Fruit fly (Drosophila melanogaster) whole organism, embryonic: Measurements from ENCODE around the gene CG9372.
A peak's percentile ranks its signal among the peaks of the same experiment; 100 is the strongest.

Experiments used
- BEAF-32 ChIP-seq: fragments of 200-800 bp; sonication (Bioruptor generic); optimal IDR thresholded peaks from 3 replicates; lab custom pipeline; 2017; ENCODE audit warnings: missing biosample characterization, missing genetic modification characterization, mild to moderate bottlenecking, moderate library complexity, missing genetic modification reagents
- Bgb ChIP-seq: fragments of 200-800 bp; sonication (Bioruptor generic); IDR thresholded peaks from 2 replicates; pipeline ENCODE4 v1.3.6; 2022; ENCODE audit warnings: missing biosample characterization, missing genetic modification characterization; ENCODE audit not compliant: partially characterized antibody
- CG10979 ChIP-seq: fragments of 200-800 bp; sonication (Bioruptor generic); optimal IDR thresholded peaks from 2 replicates; lab custom pipeline; 2018; ENCODE audit warnings: missing biosample characterization, mild to moderate bottlenecking, missing genetic modification characterization, moderate library complexity
- CG11504 ChIP-seq: fragments of 200-800 bp; sonication (Bioruptor generic); optimal IDR thresholded peaks from 3 replicates; lab custom pipeline; 2019; ENCODE audit warnings: missing biosample characterization, mild to moderate bottlenecking, missing genetic modification characterization, moderate library complexity
- CG11696 ChIP-seq: fragments of 200-800 bp; sonication (Bioruptor generic); IDR thresholded peaks from 2 replicates; pipeline ENCODE4 v1.3.6; 2022; ENCODE audit warnings: missing biosample characterization, missing genetic modification characterization
- CG12155 ChIP-seq: fragments of 200-800 bp; sonication (Bioruptor generic); optimal IDR thresholded peaks from 3 replicates; lab custom pipeline; 2016; ENCODE audit warnings: missing biosample characterization, missing genetic modification characterization
- CG12219 ChIP-seq: fragments of 200-800 bp; sonication (Bioruptor generic); optimal IDR thresholded peaks from 3 replicates; lab custom pipeline; 2018; ENCODE audit warnings: missing biosample characterization, mild to moderate bottlenecking, missing genetic modification characterization
- CG12942 ChIP-seq: fragments of 200-800 bp; sonication (Bioruptor generic); optimal IDR thresholded peaks from 3 replicates; lab custom pipeline; 2016; ENCODE audit warnings: missing biosample characterization, missing genetic modification characterization
- CG13296 ChIP-seq: fragments of 200-800 bp; sonication (Bioruptor generic); optimal IDR thresholded peaks from 3 replicates; lab custom pipeline; 2018; ENCODE audit warnings: missing biosample characterization, mild to moderate bottlenecking, missing genetic modification characterization
- CG13775 ChIP-seq: fragments of 200-800 bp; sonication (Bioruptor generic); optimal IDR thresholded peaks from 3 replicates; lab custom pipeline; 2017; ENCODE audit warnings: missing biosample characterization, mild to moderate bottlenecking, missing genetic modification characterization
- CG15696 ChIP-seq: fragments of 200-800 bp; sonication (Bioruptor generic); optimal IDR thresholded peaks from 2 replicates; lab custom pipeline; 2019; ENCODE audit warnings: missing biosample characterization, mild to moderate bottlenecking, missing genetic modification characterization, moderate library complexity
- CG16813 ChIP-seq: fragments of 200-800 bp; sonication (Bioruptor generic); IDR thresholded peaks from 3 replicates; pipeline ENCODE4 v1.3.6; 2022; ENCODE audit warnings: missing biosample characterization, missing genetic modification characterization; ENCODE audit not compliant: partially characterized antibody
- CG18262 ChIP-seq: fragments of 200-800 bp; optimal IDR thresholded peaks from 3 replicates; lab custom pipeline; 2019; ENCODE audit warnings: missing biosample characterization, mild to moderate bottlenecking, missing genetic modification characterization, moderate library complexity
- CG1832 ChIP-seq: fragments of 200-800 bp; sonication (Bioruptor generic); optimal IDR thresholded peaks from 2 replicates; lab custom pipeline; 2017; ENCODE audit warnings: missing biosample characterization, mild to moderate bottlenecking, missing genetic modification characterization, inconsistent platforms
- CG42726 ChIP-seq: fragments of 200-800 bp; sonication (Bioruptor generic); IDR thresholded peaks from 2 replicates; pipeline ENCODE4 v1.3.6; 2022; ENCODE audit warnings: missing biosample characterization, missing genetic modification characterization; ENCODE audit not compliant: partially characterized antibody
- CG5953 ChIP-seq: fragments of 200-800 bp; sonication (Bioruptor generic); IDR thresholded peaks from 2 replicates; pipeline ENCODE4 v1.3.6; 2022; ENCODE audit warnings: missing biosample characterization, missing genetic modification characterization
- CG7556 ChIP-seq: fragments of 200-800 bp; sonication (Bioruptor generic); optimal IDR thresholded peaks from 2 replicates; lab custom pipeline; 2017; ENCODE audit warnings: missing biosample characterization, mild to moderate bottlenecking, missing genetic modification characterization
- CG8290 ChIP-seq, 3 experiments: fragments of 200-800 bp; sonication (Bioruptor generic); optimal IDR thresholded peaks; 2 replicates each; lab custom pipeline; 2016 to 2019; ENCODE audit warnings: missing biosample characterization in 3 of 3, missing genetic modification characterization in 3 of 3, mild to moderate bottlenecking in 2 of 3, moderate library complexity in 1 of 3
- CoRest ChIP-seq: fragments of 200-800 bp; sonication (Bioruptor generic); optimal IDR thresholded peaks from 3 replicates; lab custom pipeline; 2018; ENCODE audit warnings: missing biosample characterization, mild to moderate bottlenecking, missing genetic modification characterization, moderate library complexity
- Ets65A ChIP-seq: fragments of 200-800 bp; sonication (Bioruptor generic); peaks from one replicate; lab custom pipeline; 2016; ENCODE audit warnings: missing biosample characterization, missing genetic modification characterization
- Hand ChIP-seq: fragments of 200-800 bp; sonication (Bioruptor generic); optimal IDR thresholded peaks from 2 replicates; lab custom pipeline; 2017; ENCODE audit warnings: mild to moderate bottlenecking, missing biosample characterization, missing genetic modification reagents, missing genetic modification characterization
- Hmr ChIP-seq: fragments of 200-800 bp; sonication (Bioruptor generic); optimal IDR thresholded peaks from 3 replicates; lab custom pipeline; 2017; ENCODE audit warnings: mild to moderate bottlenecking, missing biosample characterization, missing genetic modification reagents, missing genetic modification characterization
- Lhr ChIP-seq: fragments of 200-800 bp; sonication (Bioruptor generic); optimal IDR thresholded peaks from 3 replicates; lab custom pipeline; 2017; ENCODE audit warnings: mild to moderate bottlenecking, missing biosample characterization, missing genetic modification reagents, missing genetic modification characterization
- Med ChIP-seq: fragments of 200-800 bp; sonication (Bioruptor generic); peaks from one replicate; lab custom pipeline; 2016; ENCODE audit warnings: missing biosample characterization, missing genetic modification characterization, mild to moderate bottlenecking, inconsistent platforms, moderate library complexity
- Opbp ChIP-seq: fragments of 200-800 bp; sonication (Bioruptor generic); IDR thresholded peaks from 3 replicates; pipeline ENCODE4 v1.3.6; 2022; ENCODE audit warnings: missing biosample characterization, missing genetic modification characterization; ENCODE audit not compliant: partially characterized antibody
- Scr ChIP-seq: fragments of 200-800 bp; sonication (Bioruptor generic); IDR thresholded peaks from 2 replicates; pipeline ENCODE4 v1.3.6; 2022; ENCODE audit warnings: missing biosample characterization, missing genetic modification characterization; ENCODE audit not compliant: partially characterized antibody
- Sry-δ ChIP-seq: fragments of 200-800 bp; sonication (Bioruptor generic); optimal IDR thresholded peaks from 2 replicates; lab custom pipeline; 2016; ENCODE audit warnings: missing biosample characterization, missing genetic modification characterization
- Trl ChIP-seq, 3 experiments: fragments of >200 bp in 2 of 3; fragments of 200-800 bp in 1 of 3; sonication (Bioruptor generic) in 1 of 3; optimal IDR thresholded peaks; 2 replicates in 1 of 3; 3 replicates in 2 of 3; lab custom pipeline; 2016 to 2017; ENCODE audit warnings: missing biosample characterization in 1 of 3, missing genetic modification characterization in 1 of 3
- YL-1 ChIP-seq: fragments of 200-800 bp; sonication (Bioruptor generic); optimal IDR thresholded peaks from 3 replicates; lab custom pipeline; 2017; ENCODE audit warnings: missing biosample characterization, mild to moderate bottlenecking, missing genetic modification characterization
- ac ChIP-seq: fragments of 200-800 bp; sonication (Bioruptor generic); optimal IDR thresholded peaks from 3 replicates; lab custom pipeline; 2017; ENCODE audit warnings: missing biosample characterization, mild to moderate bottlenecking, missing genetic modification characterization
- bab2 ChIP-seq: fragments of 200-800 bp; sonication (Bioruptor generic); optimal IDR thresholded peaks from 2 replicates; lab custom pipeline; 2016; ENCODE audit warnings: missing biosample characterization, missing genetic modification characterization
- bsh ChIP-seq, 2 experiments: fragments of 200-800 bp; sonication (Bioruptor generic); optimal IDR thresholded peaks; 2 replicates each; lab custom pipeline; 2017 to 2018; ENCODE audit warnings: mild to moderate bottlenecking in 2 of 2, missing biosample characterization in 2 of 2, missing genetic modification characterization in 2 of 2, moderate library complexity in 1 of 2
- crol ChIP-seq: fragments of 200-800 bp; sonication (Bioruptor generic); IDR thresholded peaks from 2 replicates; pipeline ENCODE4 v1.3.6; 2022; ENCODE audit warnings: missing biosample characterization, missing genetic modification characterization
- exex ChIP-seq: fragments of 200-800 bp; sonication (Bioruptor generic); optimal IDR thresholded peaks from 4 replicates; lab custom pipeline; 2018; ENCODE audit warnings: missing biosample characterization, mild to moderate bottlenecking, missing genetic modification characterization, moderate library complexity
- gcm2 ChIP-seq: fragments of 200-800 bp; sonication (Bioruptor generic); optimal IDR thresholded peaks from 2 replicates; lab custom pipeline; 2016; ENCODE audit warnings: missing biosample characterization, missing genetic modification characterization
- ham ChIP-seq: fragments of 200-800 bp; sonication (Bioruptor generic); IDR thresholded peaks from 2 replicates; pipeline ENCODE4 v1.3.6; 2022; ENCODE audit warnings: missing biosample characterization, missing genetic modification characterization
- mam ChIP-seq: fragments of 200-800 bp; sonication (Bioruptor generic); optimal IDR thresholded peaks from 3 replicates; lab custom pipeline; 2016; ENCODE audit warnings: missing biosample characterization, missing genetic modification characterization
- onecut ChIP-seq: fragments of 200-800 bp; sonication (Bioruptor generic); IDR thresholded peaks from 2 replicates; pipeline ENCODE4 v1.3.6; 2022; ENCODE audit warnings: missing biosample characterization, missing genetic modification characterization
- pita ChIP-seq: fragments of 200-800 bp; sonication (Bioruptor generic); optimal IDR thresholded peaks from 2 replicates; lab custom pipeline; 2017; ENCODE audit warnings: missing biosample characterization, mild to moderate bottlenecking, missing genetic modification characterization
- row ChIP-seq: fragments of 200-800 bp; sonication (Bioruptor generic); IDR thresholded peaks from 3 replicates; pipeline ENCODE4 v1.3.6; 2022; ENCODE audit warnings: missing biosample characterization, missing genetic modification characterization
- sens ChIP-seq: fragments of 200-800 bp; sonication (Bioruptor generic); peaks from one replicate; lab custom pipeline; 2016; ENCODE audit warnings: missing biosample characterization, missing genetic modification characterization
- stwl ChIP-seq: fragments of 200-800 bp; sonication (Bioruptor generic); optimal IDR thresholded peaks from 3 replicates; lab custom pipeline; 2018; ENCODE audit warnings: missing biosample characterization, mild to moderate bottlenecking, missing genetic modification characterization, moderate library complexity
- unc-4 ChIP-seq: fragments of 200-800 bp; sonication (Bioruptor generic); IDR thresholded peaks from 2 replicates; pipeline ENCODE4 v1.3.6; 2022; ENCODE audit warnings: missing biosample characterization, missing genetic modification characterization; ENCODE audit not compliant: partially characterized antibody
- vnd ChIP-seq: fragments of 200-800 bp; sonication (Bioruptor generic); IDR thresholded peaks from 3 replicates; pipeline ENCODE4 v1.3.6; 2022; ENCODE audit warnings: missing biosample characterization, missing genetic modification characterization; ENCODE audit not compliant: partially characterized antibody
- zen2 ChIP-seq: fragments of 200-800 bp; sonication (Bioruptor generic); IDR thresholded peaks from 3 replicates; pipeline ENCODE4 v1.3.6; 2022; ENCODE audit warnings: missing biosample characterization, missing genetic modification characterization; ENCODE audit not compliant: partially characterized antibody
- zfh2 ChIP-seq: fragments of 200-800 bp; sonication (Bioruptor generic); optimal IDR thresholded peaks from 2 replicates; lab custom pipeline; 2016; ENCODE audit warnings: missing biosample characterization, missing genetic modification characterization

CG9372 gene

DNA sequence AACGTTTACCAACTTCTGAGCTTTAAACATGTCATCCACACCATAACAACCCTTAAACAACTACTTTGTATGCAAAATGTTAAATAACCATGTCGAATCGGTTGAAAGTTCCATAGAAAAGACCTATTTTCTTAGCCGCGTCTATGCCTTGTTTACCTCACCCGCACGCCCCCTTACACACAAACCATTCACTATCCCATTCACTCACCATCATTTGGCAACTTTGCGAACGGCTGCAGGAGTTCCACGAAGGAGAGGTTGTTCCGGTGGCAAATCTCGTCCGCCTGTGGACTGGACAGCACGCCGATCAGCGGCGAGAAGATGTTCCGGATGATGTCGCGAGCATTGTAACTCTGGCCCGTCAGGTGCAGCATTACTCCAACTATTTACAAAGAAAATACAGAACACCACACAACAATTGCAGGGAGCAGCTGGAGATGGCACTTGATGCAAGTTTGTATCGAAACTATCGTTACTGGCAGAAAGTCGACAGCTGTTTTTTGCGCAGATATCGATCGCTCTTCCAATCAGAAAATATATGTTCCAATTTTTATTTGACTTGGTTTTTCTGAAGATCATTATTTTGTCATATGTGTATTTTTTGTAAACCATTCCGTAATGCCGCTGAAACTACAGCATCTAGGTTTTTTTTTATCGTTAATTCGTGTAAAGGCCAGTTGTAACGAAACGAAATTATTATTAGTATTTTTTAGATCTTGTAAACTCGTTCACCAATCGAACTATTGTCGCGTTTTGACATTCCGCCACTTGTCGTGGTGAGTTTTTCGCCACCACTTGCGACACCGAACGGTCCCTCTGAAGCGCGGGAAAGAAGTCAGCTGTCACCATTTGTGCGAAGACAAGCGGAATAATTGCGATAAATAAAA, 12.3 kb downstream of the CG9372 start, which contains the start of gene asf1 (continued):
- TF ChIP-seq zen2 (peak; percentile 45; the same call in 1 of the 3 replicates), CG7556 (peak; percentile 15), unc-4 (GFP tag; lab: Robert Waterston, UW) (peak; percentile 73), stwl (tag; lab: Kevin White, UChicago) (peak; percentile 29), Lhr (peak; percentile 67), CG42726 (GFP tag; lab: Robert Waterston, UW) (peak; percentile 43; the same call in 1 of the 2 replicates), gcm2 (GFP tag; lab: Kevin White, UChicago) (no peak), onecut (peak; percentile 68), CG11696 (GFP tag; lab: Robert Waterston, UW) (peak; percentile 80), pita (GFP tag; lab: Kevin White, UChicago) (no peak), CG5953 (GFP tag; lab: Robert Waterston, UW) (no peak), CG1832 (GFP tag; lab: Kevin White, UChicago) (no peak), CG16813 (GFP tag; lab: Robert Waterston, UW) (peak; percentile 68), CG18262 (tag; lab: Kevin White, UChicago) (peak; percentile 6), CG13775 (peak; percentile 9), Ets65A (GFP tag; lab: Kevin White, UChicago) (no peak), Med (GFP tag; lab: Kevin White, UChicago) (peak; percentile 85), CG12942 (GFP tag; lab: Kevin White, UChicago) (peak; percentile 21), Bgb (GFP tag; lab: Robert Waterston, UW) (peak; percentile 75), Hmr (GFP tag; lab: Kevin White, UChicago) (peak; percentile 51), row (GFP tag; lab: Robert Waterston, UW) (peak; percentile 66; the same call in 2 of the 3 replicates), bab2 (GFP tag; lab: Kevin White, UChicago) (peak; percentile 2), CG12219 (no peak), CoRest (tag; lab: Kevin White, UChicago) (peak; percentile 31), BEAF-32 (GFP tag; lab: Kevin White, UChicago) (peak; percentile 88), mam (GFP tag; lab: Kevin White, UChicago) (peak; percentile 29), CG15696 (tag; lab: Kevin White, UChicago) (no peak), ac (GFP tag; lab: Kevin White, UChicago) (no peak), Hand (no peak), Trl (optimal IDR thresholded peaks at IDR 0.05; lab: Kevin White, UChicago) (no peak), Trl (GFP tag; optimal IDR thresholded peaks at IDR 0.05; lab: Kevin White, UChicago) (peak; percentile 41), Scr (GFP tag; lab: Robert Waterston, UW) (peak; percentile 86), bsh (GFP tag; optimal IDR thresholded peaks at IDR 0.05; lab: Kevin White, UChicago) (no peak), Opbp (GFP tag; lab: Robert Waterston, UW) (peak; percentile 57; the same call in 2 of the 3 replicates), CG13296 (GFP tag; lab: Kevin White, UChicago) (peak; percentile 17), zfh2 (GFP tag; lab: Kevin White, UChicago) (peak; percentile 43), ham (no peak), CG10979 (tag; lab: Kevin White, UChicago) (peak; percentile 19), crol (GFP tag; lab: Robert Waterston, UW) (peak; percentile 85), YL-1 (GFP tag; lab: Kevin White, UChicago) (peak; percentile 10), exex (no peak), CG12155 (peak; percentile 33), CG8290 (GFP tag; optimal IDR thresholded peaks at IDR 0.05; lab: Kevin White, UChicago) (peak; percentile 21), CG8290 (tag; optimal IDR thresholded peaks at IDR 0.05; lab: Kevin White, UChicago) (no peak), sens (GFP tag; lab: Kevin White, UChicago) (peak; percentile 77), CG11504 (tag; lab: Kevin White, UChicago) (peak; percentile 51), vnd (GFP tag; lab: Robert Waterston, UW) (peak; percentile 72), Sry-δ (peak; percentile 94)
